Fruit fly (Drosophila melanogaster): ENCODE measurements around the gene Pvf3.
A peak's percentile ranks its signal among the peaks of the same experiment; 100 is the strongest.

dm6 chr2L:7118205-7118801 is 39.2 kb downstream of the Pvf3 start:
- no peak for TF ChIP-seq Eip75B (GFP tag; optimal IDR thresholded peaks at IDR 0.05)
- no peak for TF ChIP-seq dac (GFP tag; optimal IDR thresholded peaks at IDR 0.05)
- 0 out of 3 replicates have a peak, but pooled peaks have one; percentile 23 for TF ChIP-seq CG8119 (GFP tag; IDR thresholded peaks at IDR 0.05)
- TF ChIP-seq salr (GFP tag; optimal IDR thresholded peaks at IDR 0.05), result no peak
- TF ChIP-seq CG6163 (GFP tag; IDR thresholded peaks at IDR 0.05), result no peak
- TF ChIP-seq lz (GFP tag; optimal IDR thresholded peaks at IDR 0.05), result no peak
- peak; percentile 59 for TF ChIP-seq svp (GFP tag)
- TF ChIP-seq ss (GFP tag; optimal IDR thresholded peaks at IDR 0.05), result no peak
- TF ChIP-seq CG16779 (tag; optimal IDR thresholded peaks at IDR 0.05), result no peak
